Fruit fly (Drosophila melanogaster) whole organism, embryonic: ENCODE measurements around the gene CG4629.

Experiments
- CG11093 ChIP-seq: fragments of 200-800 bp; sonication (Bioruptor generic); IDR thresholded peaks from 3 replicates; pipeline ENCODE4 v1.3.6; 2022; ENCODE audit warnings: missing biosample characterization, missing genetic modification characterization
- CG11247 ChIP-seq: fragments of 200-800 bp; sonication (Bioruptor generic); IDR thresholded peaks from 2 replicates; pipeline ENCODE4 v1.3.6; 2022; ENCODE audit warnings: missing biosample characterization, missing genetic modification characterization
- CG12659 ChIP-seq: fragments of 200-800 bp; sonication (Bioruptor generic); optimal IDR thresholded peaks from 3 replicates; lab custom pipeline; 2017; ENCODE audit warnings: mild to moderate bottlenecking, missing biosample characterization, missing genetic modification reagents, missing genetic modification characterization
- CG13775 ChIP-seq: fragments of 200-800 bp; sonication (Bioruptor generic); optimal IDR thresholded peaks from 3 replicates; lab custom pipeline; 2017; ENCODE audit warnings: missing biosample characterization, mild to moderate bottlenecking, missing genetic modification characterization
- CG14860 ChIP-seq: fragments of 200-800 bp; sonication (Bioruptor generic); IDR thresholded peaks from 3 replicates; pipeline ENCODE4 v1.3.6; 2022; ENCODE audit warnings: missing biosample characterization, missing genetic modification characterization; ENCODE audit not compliant: partially characterized antibody
- CG15601 ChIP-seq: fragments of 200-800 bp; sonication (Bioruptor generic); optimal IDR thresholded peaks from 3 replicates; lab custom pipeline; 2019; ENCODE audit warnings: missing biosample characterization, mild to moderate bottlenecking, missing genetic modification characterization, moderate library complexity
- CG17186 ChIP-seq: fragments of 200-800 bp; sonication (Bioruptor generic); optimal IDR thresholded peaks from 3 replicates; lab custom pipeline; 2017; ENCODE audit warnings: missing biosample characterization, missing genetic modification reagents, missing genetic modification characterization
- CG2199 ChIP-seq: fragments of 200-800 bp; sonication (Bioruptor generic); IDR thresholded peaks from 3 replicates; pipeline ENCODE4 v1.3.6; 2022; ENCODE audit warnings: missing biosample characterization, missing genetic modification characterization
- CG31224 ChIP-seq: fragments of 200-800 bp; sonication (Bioruptor generic); IDR thresholded peaks from 2 replicates; pipeline ENCODE4 v1.3.6; 2022; ENCODE audit warnings: missing biosample characterization, missing genetic modification characterization
- CG31388 ChIP-seq: fragments of 200-800 bp; sonication (Bioruptor generic); optimal IDR thresholded peaks from 2 replicates; lab custom pipeline; 2016; ENCODE audit warnings: missing biosample characterization, missing genetic modification characterization
- CG3726 ChIP-seq: fragments of 200-800 bp; sonication (Bioruptor generic); IDR thresholded peaks from 3 replicates; pipeline ENCODE4, ENCODE4 v1.3.6; 2022; ENCODE audit warnings: missing biosample characterization, missing genetic modification characterization
- CG3995 ChIP-seq: fragments of 200-800 bp; sonication (Bioruptor generic); optimal IDR thresholded peaks from 3 replicates; lab custom pipeline; 2016; ENCODE audit warnings: missing biosample characterization, missing genetic modification characterization
- CG6791 ChIP-seq: fragments of 200-800 bp; sonication (Bioruptor generic); IDR thresholded peaks from 3 replicates; pipeline ENCODE4 v1.3.6; 2022; ENCODE audit warnings: missing biosample characterization, missing genetic modification characterization; ENCODE audit not compliant: partially characterized antibody
- CG7357 ChIP-seq: fragments of 200-800 bp; sonication (Bioruptor generic); IDR thresholded peaks from 3 replicates; pipeline ENCODE4 v1.3.6; 2022; ENCODE audit warnings: missing biosample characterization, missing genetic modification characterization
- CG7745 ChIP-seq: fragments of 200-800 bp; sonication (Bioruptor generic); optimal IDR thresholded peaks from 2 replicates; lab custom pipeline; 2018; ENCODE audit warnings: missing biosample characterization, mild to moderate bottlenecking, missing genetic modification characterization, moderate library complexity
- CG8388 ChIP-seq: fragments of 200-800 bp; sonication (Bioruptor generic); optimal IDR thresholded peaks from 2 replicates; lab custom pipeline; 2019; ENCODE audit warnings: missing biosample characterization, mild to moderate bottlenecking, missing genetic modification characterization, moderate library complexity
- CG8765 ChIP-seq: fragments of 200-800 bp; sonication (Bioruptor generic); IDR thresholded peaks from 2 replicates; pipeline ENCODE4 v1.3.6; 2022; ENCODE audit warnings: missing biosample characterization, missing genetic modification characterization
- CG9437 ChIP-seq: fragments of 200-800 bp; sonication (Bioruptor generic); optimal IDR thresholded peaks from 2 replicates; lab custom pipeline; 2018; ENCODE audit warnings: missing biosample characterization, mild to moderate bottlenecking, missing genetic modification characterization
- Doc2 ChIP-seq: fragments of 200-800 bp; sonication (Bioruptor generic); IDR thresholded peaks from 2 replicates; pipeline ENCODE4 v1.3.6; 2022; ENCODE audit warnings: missing biosample characterization, missing genetic modification characterization
- Fer1 ChIP-seq: fragments of 200-800 bp; sonication (Bioruptor generic); optimal IDR thresholded peaks from 2 replicates; lab custom pipeline; 2017; ENCODE audit warnings: missing biosample characterization, mild to moderate bottlenecking, missing genetic modification characterization
- GATAe ChIP-seq: fragments of 200-800 bp; sonication (Bioruptor generic); conservative IDR thresholded peaks from 2 replicates; pipeline ENCODE4 v1.3.6; 2022; ENCODE audit warnings: missing biosample characterization, missing genetic modification characterization
- Gug ChIP-seq: fragments of 200-800 bp; sonication (Bioruptor generic); IDR thresholded peaks from 4 replicates; pipeline ENCODE4 v1.3.6; 2022; ENCODE audit warnings: missing biosample characterization, missing genetic modification characterization
- H15 ChIP-seq: fragments of 200-800 bp; sonication (Bioruptor generic); IDR thresholded peaks from 3 replicates; pipeline ENCODE4 v1.3.6; 2022; ENCODE audit warnings: missing biosample characterization, missing genetic modification characterization
- Hand ChIP-seq: fragments of 200-800 bp; sonication (Bioruptor generic); optimal IDR thresholded peaks from 2 replicates; lab custom pipeline; 2017; ENCODE audit warnings: mild to moderate bottlenecking, missing biosample characterization, missing genetic modification reagents, missing genetic modification characterization
- Lim3 ChIP-seq: fragments of 200-800 bp; sonication (Bioruptor generic); IDR thresholded peaks from 2 replicates; pipeline ENCODE4 v1.3.6; 2022; ENCODE audit warnings: missing biosample characterization, missing genetic modification characterization
- Meics ChIP-seq: fragments of 200-800 bp; sonication (Bioruptor generic); optimal IDR thresholded peaks from 2 replicates; lab custom pipeline; 2017; ENCODE audit warnings: missing biosample characterization, mild to moderate bottlenecking, missing genetic modification characterization
- NC2β ChIP-seq: fragments of 200-800 bp; sonication (Bioruptor generic); optimal IDR thresholded peaks from 2 replicates; lab custom pipeline; 2016; ENCODE audit warnings: missing biosample characterization, missing genetic modification characterization
- Pdp1 ChIP-seq, 2 experiments: fragments of 200-800 bp; sonication (Bioruptor generic); optimal IDR thresholded peaks; 3 replicates each; lab custom pipeline; 2016; ENCODE audit warnings: missing biosample characterization in 2 of 2, missing genetic modification characterization in 2 of 2, mild to moderate bottlenecking in 1 of 2, moderate library complexity in 1 of 2
- Ravus ChIP-seq: fragments of 200-800 bp; sonication (Bioruptor generic); IDR thresholded peaks from 2 replicates; pipeline ENCODE4 v1.3.6; 2022; ENCODE audit warnings: missing biosample characterization, missing genetic modification characterization
- bbx ChIP-seq: fragments of 200-800 bp; sonication (Bioruptor generic); IDR thresholded peaks from 2 replicates; pipeline ENCODE4 v1.3.6; 2022; ENCODE audit warnings: missing biosample characterization, missing genetic modification characterization; ENCODE audit not compliant: partially characterized antibody
- btn ChIP-seq: fragments of 200-800 bp; sonication (Bioruptor generic); optimal IDR thresholded peaks from 2 replicates; lab custom pipeline; 2016; ENCODE audit warnings: missing biosample characterization, missing genetic modification characterization
- dmrt99B ChIP-seq: fragments of 200-800 bp; sonication (Bioruptor generic); optimal IDR thresholded peaks from 2 replicates; lab custom pipeline; 2018; ENCODE audit warnings: missing biosample characterization, mild to moderate bottlenecking, missing genetic modification characterization, moderate library complexity
- dpn ChIP-seq, 2 experiments: fragments of 200-800 bp; sonication (Bioruptor generic); optimal IDR thresholded peaks; 3 replicates each; lab custom pipeline; 2016; ENCODE audit warnings: missing biosample characterization in 2 of 2, missing genetic modification characterization in 2 of 2
- fd3F ChIP-seq: fragments of 200-800 bp; sonication (Bioruptor generic); optimal IDR thresholded peaks from 2 replicates; lab custom pipeline; 2018; ENCODE audit warnings: missing biosample characterization, mild to moderate bottlenecking, missing genetic modification characterization, moderate library complexity
- fd96Cb ChIP-seq: fragments of 200-800 bp; sonication (Bioruptor generic); optimal IDR thresholded peaks from 2 replicates; lab custom pipeline; 2018; ENCODE audit warnings: missing biosample characterization, mild to moderate bottlenecking, missing genetic modification characterization, moderate library complexity
- gem ChIP-seq: fragments of 200-800 bp; sonication (Bioruptor generic); optimal IDR thresholded peaks from 2 replicates; lab custom pipeline; 2019; ENCODE audit warnings: missing biosample characterization, mild to moderate bottlenecking, missing genetic modification characterization, moderate library complexity
- gsb-n ChIP-seq: fragments of 200-800 bp; sonication (Bioruptor generic); optimal IDR thresholded peaks from 3 replicates; lab custom pipeline; 2018; ENCODE audit warnings: missing biosample characterization, mild to moderate bottlenecking, missing genetic modification characterization
- ham ChIP-seq: fragments of 200-800 bp; sonication (Bioruptor generic); IDR thresholded peaks from 2 replicates; pipeline ENCODE4 v1.3.6; 2022; ENCODE audit warnings: missing biosample characterization, missing genetic modification characterization
- ken ChIP-seq: fragments of 200-800 bp; sonication (Bioruptor generic); IDR thresholded peaks from 3 replicates; pipeline ENCODE4 v1.3.6; 2022; ENCODE audit warnings: missing biosample characterization, missing genetic modification characterization
- nom ChIP-seq: fragments of 200-800 bp; sonication (Bioruptor generic); optimal IDR thresholded peaks from 2 replicates; lab custom pipeline; 2017; ENCODE audit warnings: missing biosample characterization, missing genetic modification characterization, mild to moderate bottlenecking, moderate library complexity, missing genetic modification reagents
- org-1 ChIP-seq: fragments of 200-800 bp; sonication (Bioruptor generic); optimal IDR thresholded peaks from 2 replicates; lab custom pipeline; 2017; ENCODE audit warnings: missing biosample characterization, missing genetic modification characterization
- phol ChIP-seq: fragments of 200-800 bp; sonication (Bioruptor generic); optimal IDR thresholded peaks from 3 replicates; lab custom pipeline; 2018; ENCODE audit warnings: missing biosample characterization, mild to moderate bottlenecking, missing genetic modification characterization, moderate library complexity
- ranshi ChIP-seq: fragments of 200-800 bp; sonication (Bioruptor generic); IDR thresholded peaks from 2 replicates; pipeline ENCODE4 v1.3.6; 2022; ENCODE audit warnings: missing biosample characterization, missing genetic modification characterization
- ro ChIP-seq: fragments of 200-800 bp; sonication (Bioruptor generic); IDR thresholded peaks from 2 replicates; pipeline ENCODE4 v1.3.6; 2022; ENCODE audit warnings: missing biosample characterization, missing genetic modification characterization
- sens ChIP-seq: fragments of 200-800 bp; sonication (Bioruptor generic); peaks from one replicate; lab custom pipeline; 2016; ENCODE audit warnings: missing biosample characterization, missing genetic modification characterization
- stwl ChIP-seq: fragments of 200-800 bp; sonication (Bioruptor generic); optimal IDR thresholded peaks from 3 replicates; lab custom pipeline; 2018; ENCODE audit warnings: missing biosample characterization, mild to moderate bottlenecking, missing genetic modification characterization, moderate library complexity
- trh ChIP-seq: fragments of 200-800 bp; sonication (Bioruptor generic); optimal IDR thresholded peaks from 2 replicates; lab custom pipeline; 2016; ENCODE audit warnings: missing biosample characterization, missing genetic modification characterization
- zfh1 ChIP-seq: fragments of 200-800 bp; sonication (Bioruptor generic); IDR thresholded peaks from 3 replicates; pipeline ENCODE4 v1.3.6; 2022; ENCODE audit warnings: missing biosample characterization, missing genetic modification characterization

The CG4629 gene

DNA sequence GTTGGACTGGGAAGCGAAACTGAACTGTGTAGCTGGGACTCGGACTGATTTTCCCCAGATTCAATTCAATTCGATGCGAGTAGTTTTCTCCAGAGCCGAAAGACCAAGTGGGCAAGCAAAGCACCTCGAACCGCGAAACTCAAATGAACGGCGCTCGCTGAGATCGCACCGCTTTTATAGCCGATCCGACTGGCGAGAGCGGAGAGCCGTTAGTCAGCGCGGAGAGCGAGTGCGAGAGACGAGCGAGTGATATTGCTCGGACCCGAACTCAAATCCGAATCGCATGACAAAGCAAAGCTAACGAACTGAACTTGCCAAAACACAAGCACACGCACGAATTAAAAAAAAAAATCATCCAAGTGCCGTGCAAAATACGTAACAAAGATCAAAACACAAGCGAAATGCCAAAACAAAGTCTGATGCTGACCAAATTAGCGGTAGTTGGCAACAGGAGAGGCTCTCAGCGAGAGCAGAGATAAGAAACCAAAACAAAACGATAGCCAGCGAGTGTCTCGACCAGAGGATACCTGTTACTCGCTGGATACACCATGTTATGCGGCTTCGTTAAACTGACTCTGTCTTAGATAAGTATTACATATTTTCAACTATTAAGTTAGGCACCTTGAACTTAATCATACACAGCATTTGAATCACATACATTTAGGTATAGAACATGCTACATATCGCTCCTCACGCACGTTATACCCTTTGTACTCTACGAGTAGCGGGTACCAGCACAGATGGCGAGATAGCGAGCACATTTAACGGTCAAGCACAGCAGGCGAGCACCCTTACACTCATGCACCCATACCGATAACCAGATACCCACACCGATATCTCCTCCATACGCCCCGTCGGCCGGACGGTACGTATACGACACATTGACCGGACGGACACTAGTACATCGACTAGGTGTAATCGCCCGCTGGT is 16.8 kb upstream of the CG4629 start (continued):
- TF ChIP-seq dpn (GFP tag; optimal IDR thresholded peaks at IDR 0.05; lab: Kevin White, UChicago) (peak; percentile 55 to 78), CG12659 (GFP tag; lab: Kevin White, UChicago) (peak; percentile 65), CG6791 (GFP tag; lab: Robert Waterston, UW) (no peak), Gug (GFP tag; lab: Robert Waterston, UW) (peak; percentile 63; the same call in 2 of the 4 replicates), CG15601 (tag; lab: Kevin White, UChicago) (no peak), bbx (GFP tag; lab: Robert Waterston, UW) (peak; percentile 20; the same call in 1 of the 2 replicates), CG7357 (GFP tag; lab: Robert Waterston, UW) (peak; percentile 63), NC2β (GFP tag; lab: Kevin White, UChicago) (no peak), CG2199 (no peak), CG13775 (peak; percentile 72), phol (peak; percentile 66), CG17186 (GFP tag; lab: Kevin White, UChicago) (no peak), CG8765 (peak; percentile 15; the same call in 1 of the 2 replicates), stwl (tag; lab: Kevin White, UChicago) (peak; percentile 4), dmrt99B (tag; lab: Kevin White, UChicago) (peak; percentile 70), ranshi (peak; percentile 79), Hand (GFP tag; lab: Kevin White, UChicago) (peak; percentile 42), zfh1 (GFP tag; lab: Robert Waterston, UW) (peak; percentile 72), CG11093 (GFP tag; lab: Robert Waterston, UW) (peak; percentile 54; the same call in 2 of the 3 replicates), fd3F (GFP tag; lab: Kevin White, UChicago) (peak; percentile 60), CG3995 (GFP tag; lab: Kevin White, UChicago) (peak; percentile 41), H15 (GFP tag; lab: Robert Waterston, UW) (peak; percentile 47; the same call in 2 of the 3 replicates), Lim3 (GFP tag; lab: Robert Waterston, UW) (no peak), CG11247 (GFP tag; lab: Robert Waterston, UW) (peak; percentile 73), CG14860 (GFP tag; lab: Robert Waterston, UW) (no peak), Ravus (GFP tag; lab: Robert Waterston, UW) (peak; percentile 30; the same call in 1 of the 2 replicates), CG7745 (no peak), ro (GFP tag; lab: Robert Waterston, UW) (peak; percentile 35; the same call in 1 of the 2 replicates), CG3726 (0 out of 3 replicates have a peak, but pooled peaks have one; percentile 55), org-1 (GFP tag; lab: Kevin White, UChicago) (peak; percentile 78), gsb-n (tag; lab: Kevin White, UChicago) (no peak), nom (GFP tag; lab: Kevin White, UChicago) (peak; percentile 26), ken (GFP tag; lab: Robert Waterston, UW) (peak; percentile 72; the same call in 2 of the 3 replicates), Pdp1 (GFP tag; optimal IDR thresholded peaks at IDR 0.05; lab: Kevin White, UChicago) (peak; percentile 23 to 53), trh (GFP tag; lab: Kevin White, UChicago) (peak; percentile 12), ham (GFP tag; lab: Robert Waterston, UW) (no peak), CG9437 (GFP tag; lab: Kevin White, UChicago) (peak; percentile 55), fd96Cb (peak; percentile 63), CG8388 (GFP tag; lab: Kevin White, UChicago) (peak; percentile 55), CG31388 (GFP tag; lab: Kevin White, UChicago) (no peak), Doc2 (GFP tag; lab: Robert Waterston, UW) (no peak; the same call in 1 of the 2 replicates), Meics (GFP tag; lab: Kevin White, UChicago) (peak; percentile 80), CG31224 (GFP tag; lab: Robert Waterston, UW) (peak; percentile 74), sens (GFP tag; lab: Kevin White, UChicago) (peak; percentile 93), Fer1 (GFP tag; lab: Kevin White, UChicago) (peak; percentile 78), GATAe (peak; percentile 85), gem (peak; percentile 84), btn (no peak)
